Fruit fly (Drosophila melanogaster): ENCODE measurements around the gene CG8607.
A peak's percentile ranks its signal among the peaks of the same experiment; 100 is the strongest.

The CG8607 gene

DNA sequence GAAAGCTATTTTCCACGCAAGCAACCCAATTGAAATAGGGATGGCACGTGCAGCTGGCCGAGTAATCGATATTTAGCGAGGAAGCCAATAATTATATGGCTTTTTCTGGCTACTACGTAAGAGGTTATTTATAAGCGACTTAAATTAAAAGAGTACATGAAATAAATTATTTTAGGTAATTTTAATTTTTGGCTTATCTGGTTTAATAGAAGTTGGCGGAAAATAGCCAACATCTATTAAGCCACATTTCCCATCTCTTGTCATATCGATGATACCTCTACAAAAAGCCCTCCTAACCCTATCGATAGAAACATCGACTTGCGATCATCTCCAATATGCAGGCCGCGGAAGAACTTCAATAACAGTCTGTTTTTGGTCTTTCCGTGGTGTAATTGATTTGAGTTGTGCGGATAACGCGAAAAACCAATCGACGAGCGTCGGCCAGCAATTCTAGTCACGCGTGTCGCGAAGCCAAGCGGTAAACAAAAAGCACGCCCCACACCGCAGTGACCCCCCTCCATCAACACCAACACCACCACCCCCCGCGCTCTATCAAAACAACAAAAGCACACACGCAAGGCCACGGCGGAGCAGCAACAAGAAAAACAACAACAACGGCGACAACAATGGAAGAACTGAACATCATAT lies 28.2 kb downstream of the CG8607 start, which contains the start of the genes Srp19 and qm (continued):
- peak; percentile 62 for TF ChIP-seq sug (tag; optimal IDR thresholded peaks at IDR 0.05)
- peak; percentile 76 for TF ChIP-seq gem (tag; optimal IDR thresholded peaks at IDR 0.05)

DNA sequence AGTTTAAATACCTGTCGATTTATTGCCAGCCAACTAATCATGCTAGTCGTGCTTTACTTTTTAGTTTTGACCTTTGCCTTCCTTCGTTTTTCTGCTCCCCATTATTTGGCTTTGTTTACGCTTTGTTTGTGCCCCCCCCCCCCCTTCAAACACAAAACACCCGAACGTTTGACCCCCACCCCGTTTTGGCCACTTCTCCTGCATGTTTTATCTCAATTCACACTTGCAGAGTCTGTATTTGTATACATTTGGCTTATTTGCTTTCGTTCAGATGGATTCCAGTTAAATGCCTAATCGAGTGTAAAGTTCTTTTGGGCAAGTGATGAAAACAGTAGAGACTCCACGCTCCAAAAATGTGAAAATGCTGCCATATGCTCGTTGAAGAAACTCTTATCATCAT lies 29.4 kb downstream of the CG8607 start:
- TF ChIP-seq CG10147 (GFP tag; optimal IDR thresholded peaks at IDR 0.05) (no peak), CG10274 (GFP tag; optimal IDR thresholded peaks at IDR 0.05) (no peak), CG30431 (GFP tag; optimal IDR thresholded peaks at IDR 0.05) (no peak), lab (GFP tag; optimal IDR thresholded peaks at IDR 0.05) (peak; percentile 57), CG10654 (GFP tag; optimal IDR thresholded peaks at IDR 0.05) (no peak), sisA (GFP tag; IDR thresholded peaks at IDR 0.05) (no peak), sc (optimal IDR thresholded peaks at IDR 0.05) (no peak), sc (GFP tag; optimal IDR thresholded peaks at IDR 0.05) (no peak), fd3F (GFP tag; optimal IDR thresholded peaks at IDR 0.05) (no peak), Hand (GFP tag; optimal IDR thresholded peaks at IDR 0.05) (peak; percentile 47), disco-r (GFP tag; optimal IDR thresholded peaks at IDR 0.05) (no peak), BtbVII (GFP tag; optimal IDR thresholded peaks at IDR 0.05) (peak; percentile 24), tio (GFP tag; optimal IDR thresholded peaks at IDR 0.05) (no peak), Med (GFP tag) (peak; percentile 36), CG2678 (tag; optimal IDR thresholded peaks at IDR 0.05) (peak; percentile 22), CG4424 (GFP tag; optimal IDR thresholded peaks at IDR 0.05) (no peak), knrl (GFP tag; IDR thresholded peaks at IDR 0.05; ENCODE audit: partially characterized antibody) (no peak), Hr78 (GFP tag; optimal IDR thresholded peaks at IDR 0.05) (peak in 1 of 2 experiments; percentile 70), ems (GFP tag; optimal IDR thresholded peaks at IDR 0.05) (no peak), Rfx (GFP tag; IDR thresholded peaks at IDR 0.05) (peak; percentile 41; the same call in 1 of the 2 replicates), chif (GFP tag; optimal IDR thresholded peaks at IDR 0.05) (no peak), HHEX (GFP tag; optimal IDR thresholded peaks at IDR 0.05) (peak; percentile 10), CkIIα-i1 (GFP tag; IDR thresholded peaks at IDR 0.05) (no peak), CG33213 (GFP tag; optimal IDR thresholded peaks at IDR 0.05) (no peak), ken (GFP tag; IDR thresholded peaks at IDR 0.05) (no peak), yki (optimal IDR thresholded peaks at IDR 0.05) (no peak), CG18011 (GFP tag; optimal IDR thresholded peaks at IDR 0.05) (no peak), CG43689 (GFP tag; IDR thresholded peaks at IDR 0.05) (no peak), Nf-YC (tag; optimal IDR thresholded peaks at IDR 0.05) (peak; percentile 4), D19A (tag; optimal IDR thresholded peaks at IDR 0.05) (no peak), Dfd (GFP tag; optimal IDR thresholded peaks at IDR 0.05) (no peak), CG14050 (GFP tag; IDR thresholded peaks at IDR 0.05) (no peak), mirr (GFP tag; optimal IDR thresholded peaks at IDR 0.05) (peak; percentile 16), CG12391 (tag; optimal IDR thresholded peaks at IDR 0.05) (no peak), rib (GFP tag; IDR thresholded peaks at IDR 0.05) (no peak), sob (GFP tag; IDR thresholded peaks at IDR 0.05) (0 out of 2 replicates have a peak, but pooled peaks have one; percentile 15), Usf (GFP tag; optimal IDR thresholded peaks at IDR 0.05) (no peak), org-1 (GFP tag; optimal IDR thresholded peaks at IDR 0.05) (peak; percentile 56), Spps (tag; optimal IDR thresholded peaks at IDR 0.05) (no peak), CG34224 (GFP tag; IDR thresholded peaks at IDR 0.05; ENCODE audit: partially characterized antibody) (no peak), usp (GFP tag; optimal IDR thresholded peaks at IDR 0.05) (no peak), crc (GFP tag; optimal IDR thresholded peaks at IDR 0.05) (no peak), CG17361 (GFP tag; IDR thresholded peaks at IDR 0.05) (no peak), Oli (tag; optimal IDR thresholded peaks at IDR 0.05) (no peak), CoRest (tag; optimal IDR thresholded peaks at IDR 0.05) (no peak), CG15514 (GFP tag; optimal IDR thresholded peaks at IDR 0.05) (peak; percentile 19), CG1233 (GFP tag; optimal IDR thresholded peaks at IDR 0.05) (peak; percentile 18)
